Worm (Caenorhabditis elegans): ENCODE measurements around the gene lam-2.

DNA sequence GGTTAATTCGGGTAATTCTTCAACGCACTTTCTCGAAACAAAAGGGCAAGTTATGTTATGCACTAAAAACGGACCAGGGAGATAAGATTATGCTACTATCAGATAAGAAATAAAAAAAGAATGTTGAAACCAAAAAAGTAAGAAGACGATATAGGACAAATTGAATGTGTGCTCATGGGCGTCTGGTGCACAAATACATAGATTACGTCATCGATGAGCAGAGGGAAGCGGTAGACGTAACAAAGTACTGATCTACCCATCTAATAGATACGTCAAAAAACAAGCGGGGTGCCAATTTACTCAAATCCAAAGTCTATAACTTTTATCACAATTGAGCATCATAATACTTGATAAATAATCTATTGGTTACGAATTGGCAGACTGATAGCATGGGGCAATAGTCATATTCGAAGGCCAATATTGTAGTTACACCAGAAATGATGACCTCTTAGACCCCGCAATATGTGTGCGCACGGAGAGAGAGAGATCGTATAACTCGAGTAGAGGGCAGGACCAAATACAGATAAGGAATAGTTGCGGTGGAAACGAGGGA, 1.0 kb upstream of the lam-2 start:
- TF ChIP-seq snpc-1.2 (GFP tag; IDR thresholded peaks at IDR 0.05) (no peak), cey-2 (tag; optimal IDR thresholded peaks at IDR 0.05; ENCODE audit: borderline replicate concordance, insufficient read depth) (no peak), dmd-8 (GFP tag; IDR thresholded peaks at IDR 0.05) (no peak)

Data from whole organism, L4 larva.